Fruit fly (Drosophila melanogaster): ENCODE measurements around the gene CG9215.

CG9215 gene

DNA sequence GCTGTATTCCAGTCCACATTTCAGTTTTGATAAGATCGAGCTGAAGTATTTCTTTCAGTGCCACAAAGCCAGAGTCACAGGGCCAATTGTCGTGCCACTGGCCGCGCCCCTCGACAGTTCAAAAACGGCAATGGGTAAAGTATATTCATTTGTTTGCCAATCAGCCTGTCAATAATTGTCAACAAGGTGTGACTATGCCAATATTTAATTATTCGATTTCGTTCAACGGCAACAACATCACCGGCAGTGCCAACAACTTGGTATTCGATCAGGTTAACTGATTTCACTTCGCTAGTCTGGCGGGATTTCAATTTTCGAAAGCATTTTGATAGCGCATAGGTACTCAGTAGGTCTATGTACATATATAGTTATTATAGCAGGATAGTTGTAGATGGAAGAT, 19.8 kb upstream of the CG9215 start (continued):
- TF ChIP-seq hkb (optimal IDR thresholded peaks at IDR 0.05) (no peak), hkb (GFP tag; IDR thresholded peaks at IDR 0.05) (peak; percentile 41; the same call in 1 of the 2 replicates), CG2678 (tag; optimal IDR thresholded peaks at IDR 0.05) (peak; percentile 40), ranshi (GFP tag; IDR thresholded peaks at IDR 0.05) (no peak), ci (GFP tag; IDR thresholded peaks at IDR 0.05) (0 out of 3 replicates have a peak, but pooled peaks have one; percentile 52), tgo (GFP tag; IDR thresholded peaks at IDR 0.05) (0 out of 3 replicates have a peak, but pooled peaks have one; percentile 15), HLH3B (GFP tag; IDR thresholded peaks at IDR 0.05) (peak; percentile 13; the same call in 1 of the 2 replicates), wek (GFP tag; optimal IDR thresholded peaks at IDR 0.05) (no peak), dmrt99B (tag; optimal IDR thresholded peaks at IDR 0.05) (peak; percentile 17), CG15601 (tag; optimal IDR thresholded peaks at IDR 0.05) (no peak), CG11456 (GFP tag; IDR thresholded peaks at IDR 0.05) (0 out of 3 replicates have a peak, but pooled peaks have one; percentile 3), Deaf1 (tag; optimal IDR thresholded peaks at IDR 0.05) (no peak), Atf3 (GFP tag; optimal IDR thresholded peaks at IDR 0.05) (no peak), bcd (GFP tag; optimal IDR thresholded peaks at IDR 0.05) (peak; percentile 4), Atf6 (GFP tag; IDR thresholded peaks at IDR 0.05) (0 out of 2 replicates have a peak, but pooled peaks have one; percentile 27), CG1603 (tag; optimal IDR thresholded peaks at IDR 0.05) (peak; percentile 12), CG7963 (GFP tag; IDR thresholded peaks at IDR 0.05; ENCODE audit: partially characterized antibody) (no peak), inv (GFP tag; IDR thresholded peaks at IDR 0.05; ENCODE audit: partially characterized antibody) (no peak), cg (GFP tag; optimal IDR thresholded peaks at IDR 0.05) (no peak), CG10209 (GFP tag; optimal IDR thresholded peaks at IDR 0.05) (peak; percentile 28), jing (GFP tag; optimal IDR thresholded peaks at IDR 0.05) (no peak), CG8290 (GFP tag; optimal IDR thresholded peaks at IDR 0.05) (no peak), CG8290 (tag; optimal IDR thresholded peaks at IDR 0.05) (peak in 1 of 2 experiments; percentile 75), ara (GFP tag; IDR thresholded peaks at IDR 0.05) (no peak), h (optimal IDR thresholded peaks at IDR 0.05) (no peak), CG9215 (GFP tag; IDR thresholded peaks at IDR 0.05) (no peak), Fer2 (tag; optimal IDR thresholded peaks at IDR 0.05) (no peak), CG3065 (GFP tag; optimal IDR thresholded peaks at IDR 0.05) (no peak), CG12659 (GFP tag; optimal IDR thresholded peaks at IDR 0.05) (peak; percentile 6), sob (GFP tag; IDR thresholded peaks at IDR 0.05) (0 out of 2 replicates have a peak, but pooled peaks have one; percentile 21), D (optimal IDR thresholded peaks at IDR 0.05) (no peak), D (GFP tag; optimal IDR thresholded peaks at IDR 0.05) (no peak), CG11504 (tag; optimal IDR thresholded peaks at IDR 0.05) (peak; percentile 6), so (GFP tag; IDR thresholded peaks at IDR 0.05) (0 out of 3 replicates have a peak, but pooled peaks have one; percentile 28), Rfx (GFP tag; IDR thresholded peaks at IDR 0.05) (peak; percentile 45), Ravus (GFP tag; IDR thresholded peaks at IDR 0.05) (no peak), ATbp (GFP tag; optimal IDR thresholded peaks at IDR 0.05) (peak; percentile 38), dysf (GFP tag; IDR thresholded peaks at IDR 0.05) (0 out of 3 replicates have a peak, but pooled peaks have one; percentile 23)

DNA sequence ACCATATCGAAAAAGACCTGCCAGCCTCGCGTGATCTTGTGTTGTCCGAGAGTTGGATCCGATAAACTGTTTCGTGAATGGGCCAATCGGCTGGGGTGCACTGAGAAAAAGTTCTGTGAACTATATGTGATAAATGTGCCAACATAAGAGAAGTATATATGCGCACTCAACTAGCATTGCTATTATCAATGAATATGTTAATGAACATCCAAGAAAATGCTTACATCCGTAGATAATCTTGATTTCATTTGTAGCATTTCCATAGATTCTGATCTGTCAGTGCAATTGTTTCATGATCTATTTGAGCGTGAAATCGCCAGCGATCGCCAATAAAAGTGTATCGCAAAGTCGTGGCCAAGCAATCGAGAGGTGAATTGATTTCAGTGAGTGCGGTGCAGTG, 18.6 kb upstream of the CG9215 start:
- peak; percentile 71 for TF ChIP-seq Ets65A (GFP tag)
- no peak for TF ChIP-seq CG6272 (GFP tag; IDR thresholded peaks at IDR 0.05)
- no peak for TF ChIP-seq CG14965 (GFP tag; optimal IDR thresholded peaks at IDR 0.05; ENCODE audit: borderline replicate concordance)
- TF ChIP-seq z (GFP tag; IDR thresholded peaks at IDR 0.05) = no peak
- TF ChIP-seq vfl (GFP tag; optimal IDR thresholded peaks at IDR 0.05) = no peak
- no peak for TF ChIP-seq CG11504 (tag; optimal IDR thresholded peaks at IDR 0.05)
- TF ChIP-seq Sry-δ (GFP tag; optimal IDR thresholded peaks at IDR 0.05) = no peak
- TF ChIP-seq CG43689 (GFP tag; IDR thresholded peaks at IDR 0.05) = no peak
- TF ChIP-seq CG31224 (GFP tag; IDR thresholded peaks at IDR 0.05) = no peak
- TF ChIP-seq Drgx (GFP tag; IDR thresholded peaks at IDR 0.05) = peak; percentile 41
- peak; percentile 42 for TF ChIP-seq Med (GFP tag)
- TF ChIP-seq CG12391 (tag; optimal IDR thresholded peaks at IDR 0.05) = no peak
- no peak for TF ChIP-seq zf30C (GFP tag; optimal IDR thresholded peaks at IDR 0.05)
- TF ChIP-seq cad (GFP tag; optimal IDR thresholded peaks at IDR 0.05) = no peak
- TF ChIP-seq CG10565 (GFP tag; optimal IDR thresholded peaks at IDR 0.05) = no peak
- no peak for TF ChIP-seq so (GFP tag; IDR thresholded peaks at IDR 0.05)

All from whole organism, embryonic.